Fruit fly (Drosophila melanogaster) whole organism, embryonic: Measurements from ENCODE around the gene Atat.

Experiments used
- Atf6 ChIP-seq: fragments of 200-800 bp; sonication (Bioruptor generic); IDR thresholded peaks from 2 replicates; pipeline ENCODE4 v1.3.6; 2022; ENCODE audit warnings: missing biosample characterization, missing genetic modification characterization
- Bteb2 ChIP-seq: fragments of 200-800 bp; sonication (Bioruptor generic); optimal IDR thresholded peaks from 2 replicates; lab custom pipeline; 2016; ENCODE audit warnings: missing biosample characterization, missing genetic modification characterization
- C15 ChIP-seq: fragments of 200-800 bp; sonication (Bioruptor generic); IDR thresholded peaks from 3 replicates; pipeline ENCODE4 v1.3.6; 2022; ENCODE audit warnings: missing biosample characterization, missing genetic modification characterization
- CG10267 ChIP-seq: fragments of 200-800 bp; sonication (Bioruptor generic); optimal IDR thresholded peaks from 2 replicates; lab custom pipeline; 2018; ENCODE audit warnings: missing biosample characterization, mild to moderate bottlenecking, missing genetic modification characterization, moderate library complexity
- CG11695 ChIP-seq: fragments of 200-800 bp; sonication (Bioruptor generic); IDR thresholded peaks from 3 replicates; pipeline ENCODE4 v1.3.6; 2022; ENCODE audit warnings: missing biosample characterization, missing genetic modification characterization
- CG14441 ChIP-seq: fragments of 200-800 bp; sonication (Bioruptor generic); IDR thresholded peaks from 2 replicates; pipeline ENCODE4 v1.3.6; 2022; ENCODE audit warnings: missing biosample characterization, missing genetic modification characterization
- CG17361 ChIP-seq: fragments of 200-800 bp; sonication (Bioruptor generic); IDR thresholded peaks from 3 replicates; pipeline ENCODE4 v1.3.6; 2022; ENCODE audit warnings: missing biosample characterization, missing genetic modification characterization
- CG17568 ChIP-seq: fragments of 200-800 bp; sonication (Bioruptor generic); optimal IDR thresholded peaks from 2 replicates; lab custom pipeline; 2018; ENCODE audit warnings: missing biosample characterization, mild to moderate bottlenecking, missing genetic modification characterization, moderate library complexity
- CG17829 ChIP-seq: fragments of 200-800 bp; optimal IDR thresholded peaks from 2 replicates; lab custom pipeline; 2019; ENCODE audit warnings: missing biosample characterization, mild to moderate bottlenecking, missing genetic modification characterization, moderate library complexity
- CG18619 ChIP-seq: fragments of 200-800 bp; sonication (Bioruptor generic); optimal IDR thresholded peaks from 3 replicates; lab custom pipeline; 2017; ENCODE audit warnings: missing biosample characterization, mild to moderate bottlenecking, missing genetic modification characterization
- CG2889 ChIP-seq: fragments of 200-800 bp; sonication (Bioruptor generic); IDR thresholded peaks from 3 replicates; pipeline ENCODE4 v1.3.6; 2022; ENCODE audit warnings: missing biosample characterization, missing genetic modification characterization
- CG32532 ChIP-seq: fragments of 200-800 bp; sonication (Bioruptor generic); IDR thresholded peaks from 2 replicates; pipeline ENCODE4 v1.3.6; 2022; ENCODE audit warnings: missing biosample characterization, missing genetic modification characterization
- CG33213 ChIP-seq: fragments of 200-800 bp; sonication (Bioruptor generic); optimal IDR thresholded peaks from 3 replicates; lab custom pipeline; 2016; ENCODE audit warnings: missing biosample characterization, missing genetic modification characterization
- CG34224 ChIP-seq: fragments of 200-800 bp; sonication (Bioruptor generic); IDR thresholded peaks from 3 replicates; pipeline ENCODE4 v1.3.6; 2022; ENCODE audit warnings: missing biosample characterization, missing genetic modification characterization; ENCODE audit not compliant: partially characterized antibody
- CG5953 ChIP-seq: fragments of 200-800 bp; sonication (Bioruptor generic); IDR thresholded peaks from 2 replicates; pipeline ENCODE4 v1.3.6; 2022; ENCODE audit warnings: missing biosample characterization, missing genetic modification characterization
- CG6683 ChIP-seq: fragments of 200-800 bp; sonication (Bioruptor generic); optimal IDR thresholded peaks from 2 replicates; lab custom pipeline; 2017; ENCODE audit warnings: missing biosample characterization, mild to moderate bottlenecking, missing genetic modification characterization, missing genetic modification reagents
- CG7556 ChIP-seq: fragments of 200-800 bp; sonication (Bioruptor generic); optimal IDR thresholded peaks from 2 replicates; lab custom pipeline; 2017; ENCODE audit warnings: missing biosample characterization, mild to moderate bottlenecking, missing genetic modification characterization
- CG7745 ChIP-seq: fragments of 200-800 bp; sonication (Bioruptor generic); optimal IDR thresholded peaks from 2 replicates; lab custom pipeline; 2018; ENCODE audit warnings: missing biosample characterization, mild to moderate bottlenecking, missing genetic modification characterization, moderate library complexity
- CG9437 ChIP-seq: fragments of 200-800 bp; sonication (Bioruptor generic); optimal IDR thresholded peaks from 2 replicates; lab custom pipeline; 2018; ENCODE audit warnings: missing biosample characterization, mild to moderate bottlenecking, missing genetic modification characterization
- CG9932 ChIP-seq: fragments of 200-800 bp; sonication (Bioruptor generic); IDR thresholded peaks from 2 replicates; pipeline ENCODE4 v1.3.6; 2022; ENCODE audit warnings: missing biosample characterization, missing genetic modification characterization
- HmgD ChIP-seq: fragments of 200-800 bp; sonication (Bioruptor generic); optimal IDR thresholded peaks from 3 replicates; lab custom pipeline; 2016; ENCODE audit warnings: missing biosample characterization, missing genetic modification characterization
- Hsf ChIP-seq: fragments of 200-800 bp; sonication (Bioruptor generic); optimal IDR thresholded peaks from 3 replicates; lab custom pipeline; 2016; ENCODE audit warnings: missing biosample characterization, missing genetic modification characterization
- Lim3 ChIP-seq: fragments of 200-800 bp; sonication (Bioruptor generic); IDR thresholded peaks from 2 replicates; pipeline ENCODE4 v1.3.6; 2022; ENCODE audit warnings: missing biosample characterization, missing genetic modification characterization
- NC2α ChIP-seq: fragments of 200-800 bp; sonication (Bioruptor generic); optimal IDR thresholded peaks from 2 replicates; lab custom pipeline; 2016; ENCODE audit warnings: missing biosample characterization, missing genetic modification characterization
- NC2β ChIP-seq: fragments of 200-800 bp; sonication (Bioruptor generic); optimal IDR thresholded peaks from 2 replicates; lab custom pipeline; 2016; ENCODE audit warnings: missing biosample characterization, missing genetic modification characterization
- Side ChIP-seq: fragments of 200-800 bp; sonication (Bioruptor generic); optimal IDR thresholded peaks from 2 replicates; lab custom pipeline; 2016; ENCODE audit warnings: missing biosample characterization, missing genetic modification characterization
- TFAM ChIP-seq: fragments of 200-800 bp; sonication (Bioruptor generic); optimal IDR thresholded peaks from 2 replicates; lab custom pipeline; 2017; ENCODE audit warnings: missing biosample characterization, missing genetic modification characterization, inconsistent platforms
- Taf1 ChIP-seq: fragments of 200-800 bp; sonication (Bioruptor generic); IDR thresholded peaks from 2 replicates; pipeline ENCODE4 v1.3.6; 2022; ENCODE audit warnings: missing biosample characterization, missing genetic modification characterization
- Usf ChIP-seq: fragments of 200-800 bp; sonication (Bioruptor generic); optimal IDR thresholded peaks from 2 replicates; lab custom pipeline; 2017; ENCODE audit warnings: missing genotype, missing biosample characterization, missing genetic modification characterization
- ara ChIP-seq: fragments of 200-800 bp; sonication (Bioruptor generic); IDR thresholded peaks from 2 replicates; pipeline ENCODE4 v1.3.6; 2022; ENCODE audit warnings: missing biosample characterization, missing genetic modification characterization
- bcd ChIP-seq: fragments of 200-800 bp; sonication (Bioruptor generic); optimal IDR thresholded peaks from 2 replicates; lab custom pipeline; 2017; ENCODE audit warnings: missing biosample characterization, mild to moderate bottlenecking, missing genetic modification characterization
- bowl ChIP-seq: fragments of 200-800 bp; sonication (Bioruptor generic); IDR thresholded peaks from 2 replicates; pipeline ENCODE4 v1.3.6; 2022; ENCODE audit warnings: missing biosample characterization, missing genetic modification characterization
- cg ChIP-seq: fragments of 200-800 bp; sonication (Bioruptor generic); optimal IDR thresholded peaks from 3 replicates; lab custom pipeline; 2019; ENCODE audit warnings: missing biosample characterization, mild to moderate bottlenecking, missing genetic modification characterization, moderate library complexity
- da ChIP-seq: fragments of 200-800 bp; sonication (Bioruptor generic); optimal IDR thresholded peaks from 2 replicates; lab custom pipeline; 2016; ENCODE audit warnings: missing biosample characterization, missing genetic modification characterization
- dmrt99B ChIP-seq: fragments of 200-800 bp; sonication (Bioruptor generic); optimal IDR thresholded peaks from 2 replicates; lab custom pipeline; 2018; ENCODE audit warnings: missing biosample characterization, mild to moderate bottlenecking, missing genetic modification characterization, moderate library complexity
- en ChIP-seq: fragments of 200-800 bp; sonication (Bioruptor generic); optimal IDR thresholded peaks from 2 replicates; lab custom pipeline; 2016; ENCODE audit warnings: missing biosample characterization, missing genetic modification characterization
- gcm2 ChIP-seq: fragments of 200-800 bp; sonication (Bioruptor generic); optimal IDR thresholded peaks from 2 replicates; lab custom pipeline; 2016; ENCODE audit warnings: missing biosample characterization, missing genetic modification characterization
- gfzf ChIP-seq: fragments of 200-800 bp; sonication (Bioruptor generic); optimal IDR thresholded peaks from 2 replicates; lab custom pipeline; 2016; ENCODE audit warnings: missing biosample characterization, mild to moderate bottlenecking, missing genetic modification characterization, moderate library complexity
- gt ChIP-seq: fragments of 200-800 bp; sonication (Bioruptor generic); IDR thresholded peaks from 2 replicates; pipeline ENCODE4 v1.3.6; 2022; ENCODE audit warnings: missing biosample characterization, missing genetic modification characterization
- ham ChIP-seq: fragments of 200-800 bp; sonication (Bioruptor generic); IDR thresholded peaks from 2 replicates; pipeline ENCODE4 v1.3.6; 2022; ENCODE audit warnings: missing biosample characterization, missing genetic modification characterization
- jumu ChIP-seq: fragments of 200-800 bp; sonication (Bioruptor generic); optimal IDR thresholded peaks from 3 replicates; lab custom pipeline; 2016; ENCODE audit warnings: missing biosample characterization, missing genetic modification characterization
- kay ChIP-seq: fragments of 200-800 bp; sonication (Bioruptor generic); optimal IDR thresholded peaks from 2 replicates; lab custom pipeline; 2016; ENCODE audit warnings: missing biosample characterization, missing genetic modification characterization
- lilli ChIP-seq: fragments of 200-800 bp; sonication (Bioruptor generic); optimal IDR thresholded peaks from 3 replicates; lab custom pipeline; 2016; ENCODE audit warnings: missing biosample characterization, missing genetic modification characterization
- maf-S ChIP-seq: fragments of 200-800 bp; sonication (Bioruptor generic); optimal IDR thresholded peaks from 2 replicates; lab custom pipeline; 2016; ENCODE audit warnings: missing biosample characterization, missing genetic modification characterization
- pho ChIP-seq: fragments of 200-800 bp; sonication (Bioruptor generic); optimal IDR thresholded peaks from 2 replicates; lab custom pipeline; 2016; ENCODE audit warnings: missing biosample characterization, missing genetic modification characterization
- prd ChIP-seq, 3 experiments: fragments of >200 bp in 2 of 3; fragments of 200-800 bp in 1 of 3; sonication (Bioruptor generic) in 1 of 3; optimal IDR thresholded peaks in 2 of 3; IDR thresholded peaks in 1 of 3; 2 replicates in 2 of 3; 3 replicates in 1 of 3; pipeline versions ENCODE4 v1.3.6 to Lab custom; 2017 to 2022; ENCODE audit warnings: missing biosample characterization in 1 of 3, missing genetic modification characterization in 1 of 3
- ranshi ChIP-seq: fragments of 200-800 bp; sonication (Bioruptor generic); IDR thresholded peaks from 2 replicates; pipeline ENCODE4 v1.3.6; 2022; ENCODE audit warnings: missing biosample characterization, missing genetic modification characterization
- stc ChIP-seq: fragments of 200-800 bp; sonication (Bioruptor generic); IDR thresholded peaks from 2 replicates; pipeline ENCODE4 v1.3.6; 2022; ENCODE audit warnings: missing biosample characterization, missing genetic modification characterization
- tna ChIP-seq: fragments of 200-800 bp; sonication (Bioruptor generic); IDR thresholded peaks from 2 replicates; pipeline ENCODE4 v1.3.6; 2022; ENCODE audit warnings: missing biosample characterization, missing genetic modification characterization; ENCODE audit not compliant: partially characterized antibody
- vfl ChIP-seq: fragments of 200-800 bp; sonication (Bioruptor generic); optimal IDR thresholded peaks from 2 replicates; lab custom pipeline; 2016; ENCODE audit warnings: missing biosample characterization, missing genetic modification characterization
- wdn ChIP-seq: fragments of 200-800 bp; sonication (Bioruptor generic); IDR thresholded peaks from 2 replicates; pipeline ENCODE4 v1.3.6; 2022; ENCODE audit warnings: missing biosample characterization, missing genetic modification characterization

Gene Atat

dm6 chr3L:9461670-9462246 lies 35.2 kb upstream of the Atat start (continued):
- no peak for TF ChIP-seq maf-S (GFP tag; lab: Kevin White, UChicago)
- no peak for TF ChIP-seq gt (GFP tag; lab: Robert Waterston, UW)
- TF ChIP-seq gcm2 (GFP tag; lab: Kevin White, UChicago): no peak
- no peak for TF ChIP-seq CG7556 (GFP tag; lab: Kevin White, UChicago)
- TF ChIP-seq bowl (GFP tag; lab: Robert Waterston, UW): no peak
- TF ChIP-seq Atf6 (GFP tag; lab: Robert Waterston, UW): peak; percentile 36
- peak; percentile 62 for TF ChIP-seq CG32532 (GFP tag; lab: Robert Waterston, UW)
- no peak for TF ChIP-seq CG7745
- TF ChIP-seq tna (GFP tag; lab: Robert Waterston, UW): no peak
- no peak for TF ChIP-seq C15 (GFP tag; lab: Robert Waterston, UW)
- no peak for TF ChIP-seq en
- TF ChIP-seq bcd (GFP tag; lab: Kevin White, UChicago): peak; percentile 38
- peak; percentile 20; the same call in 1 of the 2 replicates for TF ChIP-seq CG9932 (GFP tag; lab: Robert Waterston, UW)
- TF ChIP-seq da (GFP tag; lab: Kevin White, UChicago): no peak
- TF ChIP-seq CG17361 (GFP tag; lab: Robert Waterston, UW): no peak
- TF ChIP-seq lilli (GFP tag; lab: Kevin White, UChicago): no peak
- TF ChIP-seq CG9437 (GFP tag; lab: Kevin White, UChicago): no peak
- TF ChIP-seq Side: no peak
- peak; percentile 1 for TF ChIP-seq NC2β
- TF ChIP-seq CG33213: peak; percentile 29
- peak; percentile 29 for TF ChIP-seq Hsf
- 0 out of 3 replicates have a peak, but pooled peaks have one; percentile 26 for TF ChIP-seq CG34224
- TF ChIP-seq ara (GFP tag; lab: Robert Waterston, UW): peak; percentile 66; the same call in 1 of the 2 replicates
- peak; percentile 35; the same call in 1 of the 2 replicates for TF ChIP-seq ranshi (GFP tag; lab: Robert Waterston, UW)
- TF ChIP-seq CG6683 (GFP tag; lab: Kevin White, UChicago): no peak
- no peak for TF ChIP-seq gfzf
- peak; percentile 54; the same call in 1 of the 2 replicates for TF ChIP-seq wdn (GFP tag; lab: Robert Waterston, UW)
- TF ChIP-seq CG2889 (GFP tag; lab: Robert Waterston, UW): peak; percentile 45; the same call in 1 of the 3 replicates
- TF ChIP-seq stc (GFP tag; lab: Robert Waterston, UW): 0 out of 2 replicates have a peak, but pooled peaks have one; percentile 27
- no peak for TF ChIP-seq CG17829 (tag; lab: Kevin White, UChicago)
- TF ChIP-seq CG10267: no peak
- no peak for TF ChIP-seq Lim3 (GFP tag; lab: Robert Waterston, UW)
- TF ChIP-seq kay: no peak
- TF ChIP-seq CG11695 (GFP tag; lab: Robert Waterston, UW): peak; percentile 47; the same call in 2 of the 3 replicates
- TF ChIP-seq Usf: peak; percentile 8
- TF ChIP-seq vfl: peak; percentile 29
- no peak for TF ChIP-seq HmgD
- TF ChIP-seq prd (optimal IDR thresholded peaks at IDR 0.05; lab: Kevin White, UChicago): no peak
- peak; percentile 59 for TF ChIP-seq prd (GFP tag; IDR thresholded peaks at IDR 0.05; lab: Robert Waterston, UW)
- TF ChIP-seq CG17568 (GFP tag; lab: Kevin White, UChicago): peak; percentile 7
- no peak for TF ChIP-seq TFAM (GFP tag; lab: Kevin White, UChicago)
- TF ChIP-seq Bteb2 (GFP tag; lab: Kevin White, UChicago): no peak
- no peak for TF ChIP-seq NC2α
- TF ChIP-seq ham (GFP tag; lab: Robert Waterston, UW): no peak
- TF ChIP-seq CG18619: no peak
- TF ChIP-seq jumu: peak; percentile 58
- TF ChIP-seq cg: no peak
- peak; percentile 48; the same call in 1 of the 2 replicates for TF ChIP-seq CG14441 (GFP tag; lab: Robert Waterston, UW)
- no peak for TF ChIP-seq dmrt99B
- TF ChIP-seq pho (GFP tag; lab: Kevin White, UChicago): no peak
- TF ChIP-seq CG5953: peak; percentile 58; the same call in 1 of the 2 replicates
- no peak for TF ChIP-seq Taf1 (GFP tag; lab: Robert Waterston, UW)
